Worm (Caenorhabditis elegans) whole organism, L1 larva: Measurements from ENCODE around the gene nmr-2.

Experiments
- F16B12.6 ChIP-seq: fragments of 150-350 bp; optimal IDR thresholded peaks from 2 replicates; lab custom pipeline; 2014; ENCODE audit warnings: missing biosample characterization, missing genetic modification characterization
- ama-1 ChIP-seq: fragments of 150-350 bp; optimal IDR thresholded peaks from 2 replicates; lab custom pipeline; 2014
- dsc-1 ChIP-seq: sonication (generic microtip); optimal IDR thresholded peaks from 2 replicates; lab custom pipeline; 2016; ENCODE audit warnings: mild to moderate bottlenecking, missing genetic modification characterization, missing compliant biosample characterization
- fkh-4 ChIP-seq: sonication (generic microtip); optimal IDR thresholded peaks from 2 replicates; lab custom pipeline; 2016; ENCODE audit warnings: missing compliant biosample characterization, missing genetic modification characterization, borderline replicate concordance
- nhr-19 ChIP-seq: fragments of 200-800 bp; sonication (Bioruptor generic); conservative IDR thresholded peaks from 2 replicates; pipeline ENCODE4 v1.3.6; 2022; ENCODE audit warnings: missing genetic modification characterization, missing compliant biosample characterization
- nhr-237 ChIP-seq: fragments of 150-350 bp; optimal IDR thresholded peaks from 2 replicates; lab custom pipeline; 2014; ENCODE audit warnings: missing biosample characterization, missing genetic modification characterization
- skn-1 ChIP-seq: fragments of 150-350 bp; optimal IDR thresholded peaks from 2 replicates; lab custom pipeline; 2014; ENCODE audit warnings: missing biosample characterization, missing genetic modification characterization

DNA sequence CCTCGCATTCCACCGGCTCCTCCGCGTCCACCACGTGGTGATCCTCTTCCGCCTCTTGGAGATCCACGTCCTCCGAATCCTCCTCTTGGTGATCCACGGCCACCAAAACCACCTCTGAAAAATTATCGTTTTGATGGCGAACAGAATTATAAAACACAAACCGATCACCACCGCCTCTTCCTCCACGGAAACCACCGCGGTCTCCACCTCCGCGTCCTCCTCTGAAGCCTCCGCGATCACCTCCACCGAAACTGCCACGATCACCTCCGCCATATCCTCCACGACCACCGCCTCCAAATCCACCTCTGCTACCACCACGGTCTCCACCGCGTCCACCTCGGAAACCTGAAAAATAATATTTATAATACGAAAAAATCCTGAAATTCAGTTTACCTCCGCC, 9.9 kb downstream of the nmr-2 start:
- TF ChIP-seq nhr-19 (GFP tag; lab: Robert Waterston, UW) (no peak), fkh-4 (no peak), nhr-237 (tag; lab: Kevin White, UChicago) (no peak), skn-1 (tag; lab: Kevin White, UChicago) (no peak), dsc-1 (no peak), F16B12.6 (tag; lab: Kevin White, UChicago) (no peak), ama-1 (lab: Kevin White, UChicago) (no peak)
